Worm (Caenorhabditis elegans) whole organism, L4 larva: ENCODE results near the gene afmd-1.

Source experiments
- F10B5.3 ChIP-seq: sonication (generic microtip); optimal IDR thresholded peaks from 2 replicates; lab custom pipeline; 2016; ENCODE audit warnings: mild to moderate bottlenecking, missing genetic modification characterization, missing compliant biosample characterization
- T20F7.1 ChIP-seq: fragments of 200-800 bp; sonication (Bioruptor generic); optimal IDR thresholded peaks from 2 replicates; lab custom pipeline; 2018; ENCODE audit warnings: mild to moderate bottlenecking, missing genetic modification characterization, missing compliant biosample characterization
- ZK546.5 ChIP-seq, 2 experiments: sonication (generic microtip); optimal IDR thresholded peaks; 2 replicates each; lab custom pipeline; 2017; ENCODE audit warnings: missing biosample characterization in 2 of 2, missing genetic modification characterization in 2 of 2
- ceh-82 ChIP-seq: sonication (generic microtip); optimal IDR thresholded peaks from 2 replicates; lab custom pipeline; 2017; ENCODE audit warnings: missing biosample characterization, missing genetic modification characterization
- ces-1 ChIP-seq: fragments of 150-350 bp; sonication (generic microtip); optimal IDR thresholded peaks from 4 replicates; lab custom pipeline; 2014; ENCODE audit warnings: missing biosample characterization, missing genetic modification reagents, missing genetic modification characterization
- egl-27 ChIP-seq: sonication (generic microtip); optimal IDR thresholded peaks from 3 replicates; lab custom pipeline; 2017; ENCODE audit warnings: missing biosample characterization, missing genetic modification reagents, missing genetic modification characterization
- egl-43 ChIP-seq: fragments of 200-800 bp; sonication (Bioruptor generic); IDR thresholded peaks from 2 replicates; pipeline ENCODE4 v1.3.6; 2022; ENCODE audit warnings: missing genetic modification reagents, missing genetic modification characterization, missing compliant biosample characterization
- fos-1 ChIP-seq: fragments of 150-350 bp; optimal IDR thresholded peaks from 2 replicates; lab custom pipeline; 2014; ENCODE audit warnings: missing biosample characterization, missing genetic modification characterization
- lin-39 ChIP-seq: fragments of 150-350 bp; optimal IDR thresholded peaks from 2 replicates; lab custom pipeline; 2014; ENCODE audit warnings: missing biosample characterization, missing genetic modification reagents, missing genetic modification characterization
- lir-3 ChIP-seq: sonication (generic microtip); optimal IDR thresholded peaks from 2 replicates; lab custom pipeline; 2016; ENCODE audit warnings: mild to moderate bottlenecking, missing genetic modification characterization, missing compliant biosample characterization
- ztf-7 ChIP-seq: fragments of 150-350 bp; optimal IDR thresholded peaks from 2 replicates; lab custom pipeline; 2014; ENCODE audit warnings: missing biosample characterization, missing genetic modification characterization

DNA sequence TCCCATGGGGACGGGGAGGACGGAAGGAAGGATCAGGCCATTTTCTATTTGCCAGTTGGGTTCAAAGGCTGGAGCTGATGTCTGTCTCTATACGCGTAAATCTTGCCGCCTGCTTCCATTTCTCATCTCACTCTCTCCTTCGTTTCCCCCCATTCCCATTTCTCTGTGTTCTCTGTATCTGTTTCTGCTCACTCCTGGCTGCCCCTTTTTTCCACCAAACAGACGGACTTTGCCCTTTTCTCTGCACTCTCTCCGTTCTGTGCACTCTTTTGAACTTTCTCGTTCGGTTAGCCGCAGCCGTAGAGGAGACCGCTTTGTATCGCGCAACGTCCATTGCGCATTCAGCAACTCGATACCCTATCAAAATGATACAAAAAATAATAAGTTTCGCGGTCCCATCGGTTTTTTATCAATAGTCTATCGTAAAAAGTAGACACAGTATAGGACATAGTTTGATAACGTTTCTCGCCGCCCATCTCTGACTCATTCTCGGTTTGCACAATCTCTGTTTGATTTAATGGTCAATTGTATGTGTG is 8.6 kb upstream of the afmd-1 start:
- no peak for TF ChIP-seq ZK546.5 (tag; optimal IDR thresholded peaks at IDR 0.05; lab: Kevin White, UChicago)
- no peak for TF ChIP-seq lin-39 (tag; lab: Kevin White, UChicago)
- TF ChIP-seq ceh-82: no peak
- TF ChIP-seq fos-1: no peak
- no peak for TF ChIP-seq ces-1 (GFP tag; lab: Kevin White, UChicago)
- TF ChIP-seq ztf-7 (tag; lab: Kevin White, UChicago): no peak
- no peak for TF ChIP-seq T20F7.1 (GFP tag; lab: Kevin White, UChicago)
- peak; percentile 75 for TF ChIP-seq egl-43
- no peak for TF ChIP-seq F10B5.3
- TF ChIP-seq egl-27 (tag; lab: Kevin White, UChicago): no peak
- TF ChIP-seq lir-3 (tag; lab: Kevin White, UChicago): no peak
